Fruit fly (Drosophila melanogaster): Measurements from ENCODE around the gene Cby.

The Cby gene

dm6 chr3R:21867819-21868218, at the start of gene Cby, which contains the start of gene CG6569:
Gene Cby (plus strand): TSS chr3R:21868003.
Gene CG6569 (minus strand): TSS chr3R:21867919.
- no peak for TF ChIP-seq ovo (GFP tag; optimal IDR thresholded peaks at IDR 0.05)
- TF ChIP-seq Mnt (GFP tag; optimal IDR thresholded peaks at IDR 0.05): no peak
- no peak for TF ChIP-seq CG12768 (GFP tag; optimal IDR thresholded peaks at IDR 0.05)
- no peak for TF ChIP-seq CG14711 (tag; optimal IDR thresholded peaks at IDR 0.05)
- TF ChIP-seq bab1 (GFP tag; optimal IDR thresholded peaks at IDR 0.05): no peak
- no peak for TF ChIP-seq CG11617 (GFP tag; optimal IDR thresholded peaks at IDR 0.05)

- TF ChIP-seq ovo (GFP tag; optimal IDR thresholded peaks at IDR 0.05): no peak
- TF ChIP-seq bab1 (GFP tag; optimal IDR thresholded peaks at IDR 0.05): peak; percentile 42
- no peak for TF ChIP-seq cnc (optimal IDR thresholded peaks at IDR 0.05)
- TF ChIP-seq toe (GFP tag; optimal IDR thresholded peaks at IDR 0.05): no peak
Measured at dm6 chr3R:21821684-21822561, 45.9 kb upstream of the Cby start.

- TF ChIP-seq bab1 (GFP tag; optimal IDR thresholded peaks at IDR 0.05): peak; percentile 4
- TF ChIP-seq cic (GFP tag; optimal IDR thresholded peaks at IDR 0.05): no peak
Measured at dm6 chr3R:21822562-21822933, 45.3 kb upstream of the Cby start, which contains the start of gene CASK. Gene CASK (minus strand): TSS chr3R:21822674.

dm6 chr3R:21823076-21823475, 44.7 kb upstream of the Cby start:
- no peak for TF ChIP-seq Clk (GFP tag; optimal IDR thresholded peaks at IDR 0.05)
- no peak for TF ChIP-seq CG1620 (GFP tag; optimal IDR thresholded peaks at IDR 0.05)
- TF ChIP-seq ovo (GFP tag; optimal IDR thresholded peaks at IDR 0.05): no peak
- TF ChIP-seq toe (GFP tag; optimal IDR thresholded peaks at IDR 0.05): no peak
- TF ChIP-seq cic (GFP tag; optimal IDR thresholded peaks at IDR 0.05): peak; percentile 41
- TF ChIP-seq CG7045 (GFP tag; optimal IDR thresholded peaks at IDR 0.05): peak; percentile 67
- TF ChIP-seq CG33017 (tag; optimal IDR thresholded peaks at IDR 0.05): peak; percentile 6
- no peak for TF ChIP-seq pad (GFP tag; optimal IDR thresholded peaks at IDR 0.05)
- TF ChIP-seq CG12768 (GFP tag; optimal IDR thresholded peaks at IDR 0.05): peak; percentile 22
- TF ChIP-seq CG7101 (tag; optimal IDR thresholded peaks at IDR 0.05): no peak
- no peak for TF ChIP-seq Crg-1 (GFP tag; optimal IDR thresholded peaks at IDR 0.05)
- TF ChIP-seq Mnt (GFP tag; optimal IDR thresholded peaks at IDR 0.05): no peak
- no peak for TF ChIP-seq CG14711 (tag; optimal IDR thresholded peaks at IDR 0.05)
- TF ChIP-seq CG11617 (GFP tag; optimal IDR thresholded peaks at IDR 0.05): no peak
- TF ChIP-seq CG5204 (GFP tag; optimal IDR thresholded peaks at IDR 0.05): no peak
- no peak for TF ChIP-seq bab1 (GFP tag; optimal IDR thresholded peaks at IDR 0.05)
- no peak for TF ChIP-seq tj (GFP tag; optimal IDR thresholded peaks at IDR 0.05)
- peak; percentile 85 for TF ChIP-seq kay (GFP tag; ENCODE audit: borderline replicate concordance)
- TF ChIP-seq cnc (optimal IDR thresholded peaks at IDR 0.05): no peak
- TF ChIP-seq Hr96 (GFP tag; optimal IDR thresholded peaks at IDR 0.05): no peak

- TF ChIP-seq CG7045 (GFP tag; optimal IDR thresholded peaks at IDR 0.05): no peak
- no peak for TF ChIP-seq Hr96 (GFP tag; optimal IDR thresholded peaks at IDR 0.05)
- peak; percentile 30 for TF ChIP-seq CG14711 (tag; optimal IDR thresholded peaks at IDR 0.05)
- TF ChIP-seq Mnt (GFP tag; optimal IDR thresholded peaks at IDR 0.05): no peak
Measured at dm6 chr3R:21823699-21824406, 44.0 kb upstream of the Cby start.

- TF ChIP-seq bab1 (GFP tag; optimal IDR thresholded peaks at IDR 0.05): no peak
Measured at dm6 chr3R:21824407-21825006, 43.3 kb upstream of the Cby start.

dm6 chr3R:21825140-21825539, 42.7 kb upstream of the Cby start:
- TF ChIP-seq CG7101 (tag; optimal IDR thresholded peaks at IDR 0.05) (peak; percentile 30), cnc (optimal IDR thresholded peaks at IDR 0.05) (no peak)

Measured in whole organism, adult.